Worm (Caenorhabditis elegans) whole organism, L2 larva: Measurements from ENCODE around the gene R07B1.5.

Experiments
- ama-1 ChIP-seq: fragments of 150-350 bp; optimal IDR thresholded peaks from 2 replicates; lab custom pipeline; 2018; ENCODE audit warnings: inconsistent platforms
- dmd-4 ChIP-seq: sonication (generic microtip); optimal IDR thresholded peaks from 2 replicates; lab custom pipeline; 2017; ENCODE audit warnings: missing biosample characterization, missing genetic modification characterization
- nhr-12 ChIP-seq: fragments of 150-350 bp; optimal IDR thresholded peaks from 2 replicates; lab custom pipeline; 2014; ENCODE audit warnings: missing biosample characterization, missing genetic modification characterization
- nhr-129 ChIP-seq: fragments of 150-350 bp; optimal IDR thresholded peaks from 2 replicates; lab custom pipeline; 2014; ENCODE audit warnings: missing biosample characterization, missing genetic modification characterization
- nhr-23 ChIP-seq: fragments of 150-350 bp; optimal IDR thresholded peaks from 2 replicates; lab custom pipeline; 2014; ENCODE audit warnings: missing biosample characterization, missing genetic modification reagents, missing genetic modification characterization
- nhr-237 ChIP-seq: fragments of 150-350 bp; optimal IDR thresholded peaks from 2 replicates; lab custom pipeline; 2014; ENCODE audit warnings: missing biosample characterization, missing genetic modification characterization
- sma-3 ChIP-seq: sonication (generic microtip); optimal IDR thresholded peaks from 2 replicates; lab custom pipeline; 2016; ENCODE audit warnings: missing genetic modification reagents, missing genetic modification characterization, missing compliant biosample characterization
- snpc-4 ChIP-seq: fragments of 150-350 bp; optimal IDR thresholded peaks from 2 replicates; lab custom pipeline; 2014; ENCODE audit warnings: missing biosample characterization, missing genetic modification characterization
- unc-39 ChIP-seq: fragments of 150-350 bp; optimal IDR thresholded peaks from 2 replicates; lab custom pipeline; 2014; ENCODE audit warnings: missing biosample characterization, missing genetic modification characterization

DNA sequence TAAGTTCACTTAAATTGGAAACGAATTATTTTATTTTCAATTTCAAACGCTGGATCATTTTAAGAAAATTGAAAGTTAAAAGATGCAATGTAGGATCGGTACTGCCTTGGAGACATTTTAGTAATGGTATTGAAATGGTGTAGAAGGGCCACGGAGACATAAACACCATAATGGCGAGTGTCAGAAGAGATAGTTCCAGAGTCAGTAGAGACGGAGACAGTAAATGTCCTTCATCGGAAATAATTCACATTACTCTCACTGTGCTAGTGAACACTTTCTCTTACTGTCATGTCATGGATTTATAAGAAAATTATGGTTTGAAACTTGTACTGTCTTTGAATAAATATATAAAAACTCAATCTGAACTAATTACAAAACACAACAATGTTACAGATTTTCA lies 29.7 kb downstream of the R07B1.5 start:
- TF ChIP-seq nhr-129 (tag; lab: Kevin White, UChicago) (no peak), snpc-4 (tag; lab: Kevin White, UChicago) (no peak), nhr-23 (tag; lab: Kevin White, UChicago) (no peak), nhr-237 (tag; lab: Kevin White, UChicago) (no peak), sma-3 (GFP tag; lab: Kevin White, UChicago) (no peak), ama-1 (lab: Kevin White, UChicago) (no peak), dmd-4 (tag; lab: Kevin White, UChicago) (no peak), nhr-12 (tag; lab: Kevin White, UChicago) (no peak), unc-39 (tag; lab: Kevin White, UChicago) (no peak)
